Fruit fly (Drosophila melanogaster) whole organism, pupa: ENCODE measurements around the gene Pcif1.

Experiments used
- CG10348 ChIP-seq: fragments of 200-800 bp; sonication (Bioruptor generic); IDR thresholded peaks from 2 replicates; pipeline ENCODE4 v1.3.6; 2022; ENCODE audit warnings: missing biosample characterization, missing genetic modification characterization
- CG12605 ChIP-seq: fragments of 200-800 bp; sonication (Bioruptor generic); IDR thresholded peaks from 2 replicates; pipeline ENCODE4 v1.3.6; 2022; ENCODE audit warnings: missing biosample characterization, missing genetic modification characterization
- CG13204 ChIP-seq: fragments of 200-800 bp; sonication (Bioruptor generic); optimal IDR thresholded peaks from 2 replicates; lab custom pipeline; 2018; ENCODE audit warnings: missing biosample characterization, mild to moderate bottlenecking, missing genetic modification characterization, moderate library complexity
- CG14655 ChIP-seq: fragments of 200-800 bp; sonication (Bioruptor generic); optimal IDR thresholded peaks from 3 replicates; lab custom pipeline; 2017; ENCODE audit warnings: mild to moderate bottlenecking, missing biosample characterization, missing genetic modification reagents, missing genetic modification characterization
- CG15710 ChIP-seq: fragments of 200-800 bp; sonication (Bioruptor generic); optimal IDR thresholded peaks from 2 replicates; lab custom pipeline; 2018; ENCODE audit warnings: missing biosample characterization, mild to moderate bottlenecking, missing genetic modification characterization, moderate library complexity
- CG17806 ChIP-seq: fragments of 200-800 bp; sonication (Bioruptor generic); optimal IDR thresholded peaks from 2 replicates; lab custom pipeline; 2018; ENCODE audit warnings: missing biosample characterization, mild to moderate bottlenecking, missing genetic modification characterization, moderate library complexity
- CG32121 ChIP-seq: fragments of 200-800 bp; sonication (Bioruptor generic); IDR thresholded peaks from 2 replicates; pipeline ENCODE4 v1.3.6; 2022; ENCODE audit warnings: missing biosample characterization, missing genetic modification characterization
- CG34367 ChIP-seq: fragments of 200-800 bp; sonication (Bioruptor generic); optimal IDR thresholded peaks from 2 replicates; lab custom pipeline; 2018; ENCODE audit warnings: missing biosample characterization, mild to moderate bottlenecking, missing genetic modification characterization
- CG4496 ChIP-seq: fragments of 200-800 bp; sonication (Bioruptor generic); IDR thresholded peaks from 3 replicates; pipeline ENCODE4 v1.3.6; 2022; ENCODE audit warnings: missing biosample characterization, missing genetic modification characterization
- CG8159 ChIP-seq: fragments of 200-800 bp; sonication (Bioruptor generic); optimal IDR thresholded peaks from 3 replicates; lab custom pipeline; 2018; ENCODE audit warnings: missing biosample characterization, mild to moderate bottlenecking, missing genetic modification characterization, moderate library complexity
- CG8301 ChIP-seq: fragments of 200-800 bp; sonication (Bioruptor generic); optimal IDR thresholded peaks from 2 replicates; lab custom pipeline; 2018; ENCODE audit warnings: missing biosample characterization, mild to moderate bottlenecking, missing genetic modification characterization
- CG9948 ChIP-seq: fragments of 200-800 bp; sonication (Bioruptor generic); optimal IDR thresholded peaks from 2 replicates; lab custom pipeline; 2018; ENCODE audit warnings: missing biosample characterization, mild to moderate bottlenecking, missing genetic modification characterization, moderate library complexity
- D1 ChIP-seq: fragments of 200-800 bp; sonication (Bioruptor generic); optimal IDR thresholded peaks from 2 replicates; lab custom pipeline; 2018; ENCODE audit warnings: missing biosample characterization, mild to moderate bottlenecking, missing genetic modification characterization, moderate library complexity
- EcR ChIP-seq: fragments of 200-800 bp; sonication (Bioruptor generic); optimal IDR thresholded peaks from 3 replicates; lab custom pipeline; 2019; ENCODE audit warnings: missing biosample characterization, missing genetic modification characterization, mild to moderate bottlenecking, moderate library complexity, missing genetic modification reagents
- Ets98B ChIP-seq: fragments of 200-800 bp; sonication (Bioruptor generic); IDR thresholded peaks from 2 replicates; pipeline ENCODE4 v1.3.6; 2022; ENCODE audit warnings: missing biosample characterization, missing genetic modification characterization
- Pif1A ChIP-seq: fragments of 200-800 bp; sonication (Bioruptor generic); optimal IDR thresholded peaks from 3 replicates; lab custom pipeline; 2016; ENCODE audit warnings: missing biosample characterization, missing genetic modification characterization
- Pif1B ChIP-seq: fragments of 200-800 bp; sonication (Bioruptor generic); optimal IDR thresholded peaks from 3 replicates; lab custom pipeline; 2016; ENCODE audit warnings: missing biosample characterization, missing genetic modification characterization
- Snoo ChIP-seq: fragments of 200-800 bp; sonication (Bioruptor generic); optimal IDR thresholded peaks from 3 replicates; lab custom pipeline; 2017; ENCODE audit warnings: missing biosample characterization, mild to moderate bottlenecking, missing genetic modification characterization, inconsistent platforms
- fd96Ca ChIP-seq: fragments of 200-800 bp; sonication (Bioruptor generic); IDR thresholded peaks from 3 replicates; pipeline ENCODE4 v1.3.6; 2022; ENCODE audit warnings: missing biosample characterization, missing genetic modification characterization
- gl ChIP-seq: fragments of 200-800 bp; sonication (Bioruptor generic); optimal IDR thresholded peaks from 2 replicates; lab custom pipeline; 2018; ENCODE audit warnings: missing biosample characterization, mild to moderate bottlenecking, missing genetic modification characterization
- rn ChIP-seq: fragments of 200-800 bp; sonication (Bioruptor generic); IDR thresholded peaks from 2 replicates; pipeline ENCODE4 v1.3.6; 2022; ENCODE audit warnings: missing biosample characterization, missing genetic modification characterization

Gene Pcif1

DNA sequence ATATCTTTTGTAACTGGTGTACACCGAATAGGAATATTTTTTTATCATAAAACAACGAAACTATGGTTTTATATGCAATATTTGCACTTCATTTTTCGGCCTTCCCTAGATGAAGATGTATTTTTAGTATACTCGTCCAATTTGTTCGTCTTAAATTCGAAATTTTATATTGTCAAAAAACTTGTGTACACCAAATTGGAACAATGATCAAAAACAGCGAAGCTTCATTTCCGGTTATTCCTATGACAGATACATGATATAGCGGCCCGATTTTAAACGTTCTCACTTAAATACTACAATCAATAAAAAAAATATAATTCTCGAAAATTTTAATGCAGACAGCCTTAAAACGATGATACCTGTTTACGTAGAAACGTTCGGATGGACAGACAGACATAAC is 18.8 kb downstream of the Pcif1 start:
- no peak for TF ChIP-seq D1 (tag; lab: Kevin White, UChicago)
- TF ChIP-seq CG12605 = no peak
- TF ChIP-seq CG4496 (GFP tag; lab: Robert Waterston, UW) = no peak
- no peak for TF ChIP-seq CG13204 (GFP tag; lab: Kevin White, UChicago)
- TF ChIP-seq rn (GFP tag; lab: Robert Waterston, UW) = no peak
- no peak for TF ChIP-seq CG10348
- no peak for TF ChIP-seq Snoo
- TF ChIP-seq Pif1A (GFP tag; lab: Kevin White, UChicago) = no peak
- no peak for TF ChIP-seq CG34367 (tag; lab: Kevin White, UChicago)
- no peak for TF ChIP-seq CG9948 (tag; lab: Kevin White, UChicago)
- no peak for TF ChIP-seq CG14655
- TF ChIP-seq Ets98B (GFP tag; lab: Robert Waterston, UW) = no peak
- TF ChIP-seq gl (tag; lab: Kevin White, UChicago) = no peak
- no peak for TF ChIP-seq CG17806

DNA sequence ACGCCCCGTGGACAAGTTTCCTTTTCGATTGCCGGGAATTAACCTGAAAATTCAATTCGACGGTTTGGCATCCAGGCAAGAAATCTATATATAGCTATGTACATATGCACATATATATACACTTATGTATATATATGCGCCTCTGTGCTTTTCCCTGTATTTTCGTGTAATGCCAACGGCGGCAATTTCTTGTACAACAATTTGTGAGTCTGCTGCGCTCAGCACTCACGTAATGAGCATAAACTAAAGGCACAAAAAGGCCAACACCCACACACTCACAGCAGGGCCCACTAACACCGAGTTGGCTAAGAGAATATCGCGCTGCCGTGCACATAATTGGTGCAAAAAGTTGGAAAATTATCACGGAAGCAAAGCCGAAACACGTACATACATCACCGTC is 24.5 kb downstream of the Pcif1 start:
- no peak for TF ChIP-seq CG10348
- TF ChIP-seq fd96Ca (GFP tag; lab: Robert Waterston, UW) = no peak
- TF ChIP-seq CG17806 = no peak
- no peak for TF ChIP-seq rn (GFP tag; lab: Robert Waterston, UW)
- TF ChIP-seq D1 (tag; lab: Kevin White, UChicago) = no peak
- TF ChIP-seq CG14655 = no peak
- TF ChIP-seq Pif1A (GFP tag; lab: Kevin White, UChicago) = no peak
- TF ChIP-seq EcR (GFP tag; lab: Kevin White, UChicago) = no peak
- TF ChIP-seq CG9948 (tag; lab: Kevin White, UChicago) = no peak
- TF ChIP-seq CG13204 (GFP tag; lab: Kevin White, UChicago) = no peak
- no peak for TF ChIP-seq CG34367 (tag; lab: Kevin White, UChicago)
- TF ChIP-seq CG12605 = no peak
- TF ChIP-seq CG8159 (tag; lab: Kevin White, UChicago) = no peak
- TF ChIP-seq CG32121 = no peak
- no peak for TF ChIP-seq Pif1B (GFP tag; lab: Kevin White, UChicago)
- no peak for TF ChIP-seq Snoo
- no peak for TF ChIP-seq gl (tag; lab: Kevin White, UChicago)
- TF ChIP-seq, all 21 proteins: peak for 0

dm6 chr3L:20758583-20758982 is 27.4 kb downstream of the Pcif1 start, which contains the start of gene CG43251:
CG43251 (plus strand) TSS chr3L:20758883.
- TF ChIP-seq D1 (tag; lab: Kevin White, UChicago) (no peak), CG14655 (no peak), fd96Ca (GFP tag; lab: Robert Waterston, UW) (no peak), Pif1B (GFP tag; lab: Kevin White, UChicago) (no peak), rn (GFP tag; lab: Robert Waterston, UW) (no peak), CG8159 (tag; lab: Kevin White, UChicago) (no peak), CG32121 (no peak), CG9948 (tag; lab: Kevin White, UChicago) (no peak), CG13204 (GFP tag; lab: Kevin White, UChicago) (no peak), CG15710 (no peak), CG10348 (no peak), Ets98B (GFP tag; lab: Robert Waterston, UW) (no peak), CG12605 (no peak), CG4496 (GFP tag; lab: Robert Waterston, UW) (no peak), CG17806 (no peak), gl (tag; lab: Kevin White, UChicago) (no peak), CG34367 (tag; lab: Kevin White, UChicago) (no peak), CG8301 (tag; lab: Kevin White, UChicago) (no peak), Snoo (no peak)

DNA sequence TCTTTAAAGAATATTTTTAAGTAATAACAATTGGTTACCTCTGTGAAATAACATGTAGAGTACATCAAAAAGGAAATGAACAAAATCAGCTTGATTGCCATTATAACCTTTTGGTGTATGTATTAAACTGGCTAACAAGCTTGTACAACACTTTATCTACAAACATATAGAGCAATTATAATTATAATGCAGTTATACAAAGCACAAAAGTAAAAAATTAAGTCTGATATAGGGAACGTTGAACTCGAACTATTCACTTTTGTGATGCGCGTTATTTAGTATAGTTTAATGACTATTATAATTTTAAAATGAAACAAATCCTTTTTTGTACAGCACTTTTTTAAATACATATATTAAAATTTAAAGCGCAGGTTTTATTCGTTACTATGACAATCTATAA is 30.4 kb downstream of the Pcif1 start, which contains the start of gene CG33912:
CG33912 (minus strand) TSS at position 101 of the 400 bp plus-strand sequence.
- TF ChIP-seq CG8159 (tag; lab: Kevin White, UChicago) (no peak), CG9948 (tag; lab: Kevin White, UChicago) (no peak), CG34367 (tag; lab: Kevin White, UChicago) (no peak)

DNA sequence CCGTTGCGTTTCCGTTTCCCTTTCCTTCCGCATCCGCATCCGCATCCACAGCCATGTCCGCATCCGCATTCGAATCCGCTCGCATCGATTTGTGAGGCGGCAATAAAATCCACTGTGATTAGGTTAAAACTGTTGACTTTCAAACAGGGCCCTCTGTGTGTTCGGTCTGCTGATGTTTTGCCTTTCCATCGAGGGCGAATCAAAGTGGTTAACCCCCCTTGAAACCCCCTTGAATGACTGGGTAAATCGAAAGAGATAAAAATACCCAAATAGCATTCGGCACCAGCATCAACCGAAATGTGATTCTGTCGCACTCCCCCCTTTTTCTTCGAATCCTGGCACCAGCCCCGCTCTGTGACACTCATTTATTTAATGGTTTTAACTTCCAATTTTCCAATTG is 33.0 kb downstream of the Pcif1 start:
- no peak for TF ChIP-seq rn (GFP tag; lab: Robert Waterston, UW)
- TF ChIP-seq CG9948 (tag; lab: Kevin White, UChicago) = no peak
- no peak for TF ChIP-seq CG8301 (tag; lab: Kevin White, UChicago)
- no peak for TF ChIP-seq CG13204 (GFP tag; lab: Kevin White, UChicago)
- TF ChIP-seq Pif1B (GFP tag; lab: Kevin White, UChicago) = no peak
- no peak for TF ChIP-seq CG15710
- no peak for TF ChIP-seq CG4496 (GFP tag; lab: Robert Waterston, UW)
- TF ChIP-seq D1 (tag; lab: Kevin White, UChicago) = no peak
- TF ChIP-seq fd96Ca (GFP tag; lab: Robert Waterston, UW) = no peak
- TF ChIP-seq CG10348 = no peak
- no peak for TF ChIP-seq Pif1A (GFP tag; lab: Kevin White, UChicago)
- no peak for TF ChIP-seq CG32121

dm6 chr3L:20750391-20750790 is 35.6 kb downstream of the Pcif1 start:
- TF ChIP-seq D1 (tag; lab: Kevin White, UChicago) (no peak), CG10348 (no peak)

- TF ChIP-seq CG8159 (tag; lab: Kevin White, UChicago) = no peak
- no peak for TF ChIP-seq Snoo
- no peak for TF ChIP-seq CG13204 (GFP tag; lab: Kevin White, UChicago)
- TF ChIP-seq CG10348 = no peak
- TF ChIP-seq, all 21 proteins: peak for 0
Observed at dm6 chr3L:20748577-20748976, 37.4 kb downstream of the Pcif1 start.
